Fruit fly (Drosophila melanogaster) whole organism, adult: Measurements from ENCODE around the gene Tep4.

Experiments
- CG11617 ChIP-seq: fragments of 200-800 bp; sonication (Bioruptor generic); optimal IDR thresholded peaks from 2 replicates; lab custom pipeline; 2017; ENCODE audit warnings: mild to moderate bottlenecking, missing biosample characterization, missing genetic modification reagents, missing genetic modification characterization
- CG12768 ChIP-seq: fragments of 200-800 bp; sonication (Bioruptor generic); optimal IDR thresholded peaks from 2 replicates; lab custom pipeline; 2017; ENCODE audit warnings: missing biosample characterization, missing genetic modification characterization, mild to moderate bottlenecking, moderate library complexity, missing genetic modification reagents
- CG14711 ChIP-seq: fragments of 200-800 bp; sonication (Bioruptor generic); optimal IDR thresholded peaks from 2 replicates; lab custom pipeline; 2018; ENCODE audit warnings: missing biosample characterization, mild to moderate bottlenecking, missing genetic modification characterization, moderate library complexity
- CG1620 ChIP-seq: fragments of 200-800 bp; sonication (Bioruptor generic); optimal IDR thresholded peaks from 2 replicates; lab custom pipeline; 2016; ENCODE audit warnings: missing biosample characterization, missing genetic modification characterization
- CG33017 ChIP-seq: fragments of 200-800 bp; sonication (Bioruptor generic); optimal IDR thresholded peaks from 2 replicates; lab custom pipeline; 2018; ENCODE audit warnings: missing biosample characterization, mild to moderate bottlenecking, missing genetic modification characterization, moderate library complexity
- CG5204 ChIP-seq: fragments of 200-800 bp; sonication (Bioruptor generic); optimal IDR thresholded peaks from 2 replicates; lab custom pipeline; 2016; ENCODE audit warnings: missing biosample characterization, missing genetic modification characterization
- CG7045 ChIP-seq: fragments of 200-800 bp; sonication (Bioruptor generic); optimal IDR thresholded peaks from 2 replicates; lab custom pipeline; 2017; ENCODE audit warnings: missing biosample characterization, mild to moderate bottlenecking, missing genetic modification characterization
- CG7101 ChIP-seq: fragments of 200-800 bp; sonication (Bioruptor generic); optimal IDR thresholded peaks from 2 replicates; lab custom pipeline; 2018; ENCODE audit warnings: missing biosample characterization, mild to moderate bottlenecking, missing genetic modification characterization, moderate library complexity
- Clk ChIP-seq: fragments of 200-800 bp; sonication (Bioruptor generic); optimal IDR thresholded peaks from 2 replicates; lab custom pipeline; 2017; ENCODE audit warnings: missing biosample characterization, missing genetic modification characterization
- Crg-1 ChIP-seq: fragments of 200-800 bp; sonication (Bioruptor generic); optimal IDR thresholded peaks from 2 replicates; lab custom pipeline; 2016; ENCODE audit warnings: missing biosample characterization, missing genetic modification characterization
- Hr96 ChIP-seq: fragments of 200-800 bp; sonication (Bioruptor generic); optimal IDR thresholded peaks from 2 replicates; lab custom pipeline; 2016; ENCODE audit warnings: missing biosample characterization, missing genetic modification characterization
- Mnt ChIP-seq: fragments of 200-800 bp; sonication (Bioruptor generic); optimal IDR thresholded peaks from 2 replicates; lab custom pipeline; 2016; ENCODE audit warnings: missing biosample characterization, mild to moderate bottlenecking, missing genetic modification characterization
- bab1 ChIP-seq: fragments of 200-800 bp; sonication (Bioruptor generic); optimal IDR thresholded peaks from 3 replicates; lab custom pipeline; 2019; ENCODE audit warnings: missing biosample characterization, mild to moderate bottlenecking, missing genetic modification characterization, moderate library complexity
- cic ChIP-seq: fragments of 200-800 bp; sonication (Bioruptor generic); optimal IDR thresholded peaks from 2 replicates; lab custom pipeline; 2017; ENCODE audit warnings: missing biosample characterization, mild to moderate bottlenecking, missing genetic modification characterization, moderate library complexity
- cnc ChIP-seq, 2 experiments: fragments of >200 bp; optimal IDR thresholded peaks; 2 replicates each; lab custom pipeline; 2017
- kay ChIP-seq: fragments of 200-800 bp; sonication (Bioruptor generic); peaks from one replicate; lab custom pipeline; 2016; ENCODE audit warnings: missing biosample characterization, missing genetic modification characterization, borderline replicate concordance
- ovo ChIP-seq: fragments of 200-800 bp; sonication (Bioruptor generic); optimal IDR thresholded peaks from 2 replicates; lab custom pipeline; 2016; ENCODE audit warnings: missing biosample characterization, missing genetic modification characterization
- pad ChIP-seq: fragments of 200-800 bp; sonication (Bioruptor generic); optimal IDR thresholded peaks from 3 replicates; lab custom pipeline; 2017; ENCODE audit warnings: missing biosample characterization, missing genetic modification characterization, mild to moderate bottlenecking, moderate library complexity, missing genetic modification reagents
- tj ChIP-seq: fragments of 200-800 bp; sonication (Bioruptor generic); optimal IDR thresholded peaks from 3 replicates; lab custom pipeline; 2017; ENCODE audit warnings: missing biosample characterization, mild to moderate bottlenecking, missing genetic modification characterization, moderate library complexity
- toe ChIP-seq: fragments of 200-800 bp; sonication (Bioruptor generic); optimal IDR thresholded peaks from 2 replicates; lab custom pipeline; 2016; ENCODE audit warnings: missing biosample characterization, missing genetic modification characterization

The Tep4 gene

DNA sequence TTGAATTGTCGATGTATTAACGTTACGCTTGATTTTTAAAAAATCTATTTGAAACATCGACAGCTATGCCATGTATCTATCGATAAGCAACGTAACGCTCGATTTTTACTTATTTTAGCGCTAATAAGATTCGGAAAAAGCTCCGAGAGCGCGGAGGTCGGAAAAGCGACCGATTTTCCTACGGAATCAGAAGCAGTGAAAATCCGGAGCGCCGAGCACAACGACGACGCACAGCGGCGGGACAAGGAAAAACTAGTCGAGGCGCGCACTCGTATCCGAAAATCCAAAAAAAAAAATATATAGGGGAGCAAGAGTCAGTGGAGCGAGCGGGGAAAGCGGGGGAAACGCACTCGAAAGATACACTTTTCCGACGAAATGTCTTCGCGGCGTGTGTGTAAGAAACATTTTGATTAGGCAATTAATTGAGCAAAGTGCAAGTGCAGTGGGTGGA is 29.6 kb upstream of the Tep4 start, which contains the start of gene CG10132:
CG10132 (plus strand) TSS at position 189 of the 451 bp plus-strand sequence.
- no peak for TF ChIP-seq ovo (GFP tag; lab: Kevin White, UChicago)
- no peak for TF ChIP-seq cnc (optimal IDR thresholded peaks at IDR 0.05; lab: Kevin White, UChicago)
- no peak for TF ChIP-seq Mnt (GFP tag; lab: Kevin White, UChicago)
- TF ChIP-seq toe (GFP tag; lab: Kevin White, UChicago): no peak
- no peak for TF ChIP-seq tj (GFP tag; lab: Kevin White, UChicago)
- no peak for TF ChIP-seq pad (GFP tag; lab: Kevin White, UChicago)

- TF ChIP-seq CG1620 (GFP tag; lab: Kevin White, UChicago) (no peak), CG12768 (peak; percentile 4), tj (GFP tag; lab: Kevin White, UChicago) (no peak), CG7045 (no peak)
Observed at dm6 chr2L:19519611-19520010, 28.7 kb upstream of the Tep4 start.

DNA sequence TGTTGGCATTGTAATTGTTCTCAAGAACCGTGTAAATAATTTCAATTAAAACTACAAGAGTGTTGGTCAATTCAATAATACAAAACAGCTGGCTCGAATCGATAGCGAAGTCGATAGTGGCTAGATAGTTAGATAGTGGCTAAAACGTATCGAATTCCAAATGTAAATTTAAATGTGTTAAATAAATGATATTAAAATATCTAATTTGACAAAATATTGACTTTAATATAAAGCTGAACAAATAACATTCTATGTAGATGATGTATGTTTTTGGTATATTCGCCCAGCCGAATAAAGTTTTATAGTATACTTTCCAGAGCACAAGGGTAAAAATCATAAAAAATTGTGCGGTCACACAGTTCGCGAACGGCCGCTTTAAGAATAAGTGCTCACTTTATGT is 22.0 kb upstream of the Tep4 start, which contains the start of the genes Dpm1 and CG10137:
Dpm1 (minus strand) TSS at position 53 of the 400 bp plus-strand sequence.
CG10137 (plus strand) TSS at position 371 of the 400 bp plus-strand sequence.
- TF ChIP-seq pad (GFP tag; lab: Kevin White, UChicago) (peak; percentile 19), bab1 (peak; percentile 60), toe (GFP tag; lab: Kevin White, UChicago) (no peak), Hr96 (GFP tag; lab: Kevin White, UChicago) (no peak), CG11617 (no peak), CG1620 (GFP tag; lab: Kevin White, UChicago) (peak; percentile 30), Mnt (GFP tag; lab: Kevin White, UChicago) (peak; percentile 12), CG7101 (peak; percentile 26)

- TF ChIP-seq CG7101 (no peak), tj (GFP tag; lab: Kevin White, UChicago) (no peak), bab1 (no peak), cnc (optimal IDR thresholded peaks at IDR 0.05; lab: Kevin White, UChicago) (no peak), CG11617 (no peak), CG7045 (no peak), Crg-1 (GFP tag; lab: Kevin White, UChicago) (no peak), pad (GFP tag; lab: Kevin White, UChicago) (no peak), Clk (GFP tag; lab: Kevin White, UChicago) (no peak), cic (GFP tag; lab: Kevin White, UChicago) (no peak), CG5204 (GFP tag; lab: Kevin White, UChicago) (no peak), CG33017 (no peak), Mnt (GFP tag; lab: Kevin White, UChicago) (no peak), Hr96 (GFP tag; lab: Kevin White, UChicago) (no peak), CG1620 (GFP tag; lab: Kevin White, UChicago) (no peak), CG12768 (no peak), kay (GFP tag; lab: Kevin White, UChicago) (no peak)
Observed at dm6 chr2L:19526844-19527243, 21.5 kb upstream of the Tep4 start.

DNA sequence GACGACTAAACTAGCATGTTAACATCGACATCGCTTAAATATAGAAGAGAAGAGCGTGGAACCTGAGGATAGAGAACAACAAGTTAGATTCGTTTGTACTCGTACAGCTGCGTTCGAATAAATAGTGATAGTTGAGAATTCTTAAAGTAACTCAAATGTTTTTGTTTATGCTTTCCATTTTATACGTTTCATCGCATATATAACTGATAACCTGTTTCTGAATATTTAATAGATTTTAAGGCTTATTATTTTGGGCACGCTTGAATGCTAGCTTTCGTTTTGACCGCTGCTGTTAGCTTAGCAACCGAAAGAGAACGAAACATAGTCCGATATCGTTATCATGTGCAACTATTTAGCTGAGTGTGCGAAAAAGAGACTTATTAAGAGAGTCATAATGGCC is 20.0 kb upstream of the Tep4 start:
- TF ChIP-seq cnc (optimal IDR thresholded peaks at IDR 0.05; lab: Kevin White, UChicago) (no peak), CG14711 (tag; lab: Kevin White, UChicago) (peak; percentile 98), Hr96 (GFP tag; lab: Kevin White, UChicago) (peak; percentile 98), toe (GFP tag; lab: Kevin White, UChicago) (peak; percentile 96), ovo (GFP tag; lab: Kevin White, UChicago) (peak; percentile 60), CG11617 (peak; percentile 99), CG33017 (peak; percentile 100), Mnt (GFP tag; lab: Kevin White, UChicago) (peak; percentile 92), bab1 (peak; percentile 99), CG7101 (peak; percentile 99), CG12768 (peak; percentile 99), Clk (GFP tag; lab: Kevin White, UChicago) (peak; percentile 97), tj (GFP tag; lab: Kevin White, UChicago) (peak; percentile 86), CG5204 (GFP tag; lab: Kevin White, UChicago) (peak; percentile 98), Crg-1 (GFP tag; lab: Kevin White, UChicago) (peak; percentile 95), kay (GFP tag; lab: Kevin White, UChicago) (peak; percentile 99), CG1620 (GFP tag; lab: Kevin White, UChicago) (peak; percentile 96), pad (GFP tag; lab: Kevin White, UChicago) (peak; percentile 95), CG7045 (peak; percentile 99), cic (GFP tag; lab: Kevin White, UChicago) (peak; percentile 97)

- TF ChIP-seq cnc (optimal IDR thresholded peaks at IDR 0.05; lab: Kevin White, UChicago): no peak
- TF ChIP-seq Crg-1 (GFP tag; lab: Kevin White, UChicago): peak; percentile 44
- peak; percentile 29 for TF ChIP-seq Mnt (GFP tag; lab: Kevin White, UChicago)
- no peak for TF ChIP-seq CG12768
- TF ChIP-seq kay (GFP tag; lab: Kevin White, UChicago): no peak
- TF ChIP-seq Clk (GFP tag; lab: Kevin White, UChicago): no peak
- TF ChIP-seq CG7101: peak; percentile 26
- TF ChIP-seq ovo (GFP tag; lab: Kevin White, UChicago): peak; percentile 93
- TF ChIP-seq CG14711 (tag; lab: Kevin White, UChicago): peak; percentile 16
- TF ChIP-seq Hr96 (GFP tag; lab: Kevin White, UChicago): no peak
- peak; percentile 25 for TF ChIP-seq cic (GFP tag; lab: Kevin White, UChicago)
- TF ChIP-seq bab1: peak; percentile 2
- peak; percentile 6 for TF ChIP-seq CG1620 (GFP tag; lab: Kevin White, UChicago)
- peak; percentile 10 for TF ChIP-seq pad (GFP tag; lab: Kevin White, UChicago)
Observed at dm6 chr2L:19530092-19530491, 18.2 kb upstream of the Tep4 start, which contains the start of gene CG10165. Gene CG10165, minus strand, starts transcription at chr2L:19530305.
